Worm (Caenorhabditis elegans) whole organism, L4/young adult: ENCODE results near the gene C03B1.13.

Experiments
- W03F9.2 ChIP-seq: fragments of 150-350 bp; optimal IDR thresholded peaks from 2 replicates; lab custom pipeline; 2014; ENCODE audit warnings: missing biosample characterization, missing genetic modification characterization
- dao-5 ChIP-seq: sonication (generic microtip); optimal IDR thresholded peaks from 2 replicates; lab custom pipeline; 2016; ENCODE audit warnings: missing genotype, missing genetic modification characterization, moderate library complexity, missing compliant biosample characterization

DNA sequence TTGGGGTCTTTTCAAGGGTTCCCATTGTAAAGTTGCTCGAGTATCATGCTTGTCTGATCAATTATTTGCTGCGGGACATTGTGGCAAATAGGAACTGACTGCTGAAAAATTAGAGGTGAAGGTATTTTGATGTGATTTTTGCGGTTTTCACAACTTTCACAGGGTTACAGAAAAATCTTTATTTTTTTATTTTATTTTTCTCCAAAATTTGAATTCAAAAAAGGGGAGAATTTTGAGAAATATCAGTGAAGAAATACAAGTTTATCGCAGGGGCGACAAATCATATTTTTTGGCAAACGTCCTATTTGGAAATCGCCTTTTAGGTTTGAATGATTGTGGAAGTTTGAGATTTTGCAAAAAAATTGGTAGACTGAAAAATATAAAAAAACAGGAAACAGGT lies 46.2 kb downstream of the C03B1.13 start, which contains the start of gene lev-9:
- TF ChIP-seq dao-5 (tag; lab: Kevin White, UChicago), result no peak
- TF ChIP-seq W03F9.2 (tag; lab: Kevin White, UChicago), result no peak
